Worm (Caenorhabditis elegans) whole organism, L3 larva: ENCODE results near the gene M163.1.

Source experiments
- R02D3.7 ChIP-seq: fragments of 150-350 bp; optimal IDR thresholded peaks from 2 replicates; lab custom pipeline; 2014; ENCODE audit warnings: missing biosample characterization, missing genetic modification characterization
- aly-2 ChIP-seq: fragments of 150-350 bp; optimal IDR thresholded peaks from 2 replicates; lab custom pipeline; 2014; ENCODE audit warnings: missing biosample characterization, missing genetic modification characterization
- ama-1 ChIP-seq: fragments of 150-350 bp; optimal IDR thresholded peaks from 2 replicates; lab custom pipeline; 2018
- ceh-16 ChIP-seq: sonication (generic microtip); optimal IDR thresholded peaks from 2 replicates; lab custom pipeline; 2017; ENCODE audit warnings: missing biosample characterization, missing genetic modification characterization
- ceh-28 ChIP-seq: fragments of 150-350 bp; optimal IDR thresholded peaks from 2 replicates; lab custom pipeline; 2014; ENCODE audit warnings: missing biosample characterization, missing genetic modification reagents, missing genetic modification characterization
- daf-12 ChIP-seq: fragments of 150-350 bp; optimal IDR thresholded peaks from 2 replicates; lab custom pipeline; 2014; ENCODE audit warnings: missing biosample characterization, missing genetic modification reagents, missing genetic modification characterization
- egl-27 ChIP-seq: sonication (generic microtip); optimal IDR thresholded peaks from 4 replicates; lab custom pipeline; 2017; ENCODE audit warnings: missing biosample characterization, missing genetic modification reagents, missing genetic modification characterization
- elt-1 ChIP-seq: fragments of 150-350 bp; optimal IDR thresholded peaks from 2 replicates; lab custom pipeline; 2014; ENCODE audit warnings: missing biosample characterization, missing genetic modification characterization
- elt-2 ChIP-seq: sonication (generic microtip); optimal IDR thresholded peaks from 2 replicates; lab custom pipeline; 2016; ENCODE audit warnings: missing genetic modification reagents, mild to moderate bottlenecking, missing genetic modification characterization, missing compliant biosample characterization
- eor-1 ChIP-seq, 2 experiments: fragments of 150-350 bp; optimal IDR thresholded peaks; 2 replicates each; lab custom pipeline; 2014 to 2018; ENCODE audit warnings: missing biosample characterization in 2 of 2, missing genetic modification characterization in 2 of 2
- fkh-10 ChIP-seq: sonication (generic microtip); optimal IDR thresholded peaks from 2 replicates; lab custom pipeline; 2017; ENCODE audit warnings: missing biosample characterization, missing genetic modification reagents, missing genetic modification characterization
- fkh-2 ChIP-seq: fragments of 150-350 bp; optimal IDR thresholded peaks from 2 replicates; lab custom pipeline; 2014; ENCODE audit warnings: missing biosample characterization, missing genetic modification reagents, missing genetic modification characterization
- fos-1 ChIP-seq: fragments of 150-350 bp; optimal IDR thresholded peaks from 2 replicates; lab custom pipeline; 2014; ENCODE audit warnings: missing biosample characterization, missing genetic modification characterization
- hmg-11 ChIP-seq: sonication (generic microtip); optimal IDR thresholded peaks from 2 replicates; lab custom pipeline; 2016; ENCODE audit warnings: missing genetic modification characterization, missing compliant biosample characterization
- jun-1 ChIP-seq: fragments of 150-350 bp; optimal IDR thresholded peaks from 2 replicates; lab custom pipeline; 2014; ENCODE audit warnings: missing biosample characterization, missing genetic modification reagents, missing genetic modification characterization
- lin-15B ChIP-seq: fragments of 150-350 bp; optimal IDR thresholded peaks from 2 replicates; lab custom pipeline; 2014; ENCODE audit warnings: missing biosample characterization, missing genetic modification characterization
- lsy-12 ChIP-seq: sonication (generic microtip); optimal IDR thresholded peaks from 2 replicates; lab custom pipeline; 2016; ENCODE audit warnings: mild to moderate bottlenecking, missing genetic modification characterization, missing compliant biosample characterization
- mml-1 ChIP-seq: fragments of 150-350 bp; sonication (generic microtip); optimal IDR thresholded peaks from 3 replicates; lab custom pipeline; 2014; ENCODE audit warnings: missing biosample characterization, missing genetic modification characterization
- nfya-1 ChIP-seq: sonication (generic microtip); optimal IDR thresholded peaks from 2 replicates; lab custom pipeline; 2017; ENCODE audit warnings: missing genetic modification characterization, mild to moderate bottlenecking, missing compliant biosample characterization, antibody characterized with exemption, moderate library complexity; ENCODE audit not compliant: insufficient read depth
- nhr-11 ChIP-seq: fragments of 150-350 bp; optimal IDR thresholded peaks from 2 replicates; lab custom pipeline; 2014; ENCODE audit warnings: missing biosample characterization, missing genetic modification characterization
- nhr-12 ChIP-seq: fragments of 150-350 bp; optimal IDR thresholded peaks from 2 replicates; lab custom pipeline; 2014; ENCODE audit warnings: missing biosample characterization, missing genetic modification characterization
- nhr-23 ChIP-seq: fragments of 150-350 bp; optimal IDR thresholded peaks from 2 replicates; lab custom pipeline; 2014; ENCODE audit warnings: missing biosample characterization, missing genetic modification reagents, missing genetic modification characterization
- nhr-237 ChIP-seq: fragments of 150-350 bp; optimal IDR thresholded peaks from 2 replicates; lab custom pipeline; 2014; ENCODE audit warnings: missing biosample characterization, missing genetic modification characterization
- nhr-25 ChIP-seq: sonication (generic microtip); optimal IDR thresholded peaks from 2 replicates; lab custom pipeline; 2017; ENCODE audit warnings: missing biosample characterization, missing genetic modification characterization
- nhr-77 ChIP-seq: fragments of 150-350 bp; optimal IDR thresholded peaks from 2 replicates; lab custom pipeline; 2014; ENCODE audit warnings: missing biosample characterization, missing genetic modification characterization
- pha-4 ChIP-seq: fragments of 150-350 bp; optimal IDR thresholded peaks from 2 replicates; lab custom pipeline; 2014; ENCODE audit warnings: missing biosample characterization, missing genetic modification reagents, missing genetic modification characterization
- pqm-1 ChIP-seq: fragments of 150-350 bp; optimal IDR thresholded peaks from 2 replicates; lab custom pipeline; 2017; ENCODE audit warnings: missing biosample characterization, missing genetic modification characterization, inconsistent platforms
- sea-2 ChIP-seq: fragments of 150-350 bp; sonication (generic microtip); optimal IDR thresholded peaks from 4 replicates; lab custom pipeline; 2014; ENCODE audit warnings: missing biosample characterization, missing genetic modification reagents, missing genetic modification characterization
- skn-1 ChIP-seq: fragments of 150-350 bp; optimal IDR thresholded peaks from 2 replicates; lab custom pipeline; 2014; ENCODE audit warnings: missing biosample characterization, missing genetic modification characterization
- snpc-4 ChIP-seq: fragments of 150-350 bp; optimal IDR thresholded peaks from 2 replicates; lab custom pipeline; 2014; ENCODE audit warnings: missing biosample characterization, missing genetic modification characterization
- tbx-2 ChIP-seq: sonication (generic microtip); optimal IDR thresholded peaks from 2 replicates; lab custom pipeline; 2016; ENCODE audit warnings: mild to moderate bottlenecking, missing genetic modification characterization, missing compliant biosample characterization
- unc-62 ChIP-seq: fragments of 150-350 bp; sonication (generic microtip); optimal IDR thresholded peaks from 4 replicates; lab custom pipeline; 2014; ENCODE audit warnings: missing biosample characterization, missing genetic modification reagents, missing genetic modification characterization
- zag-1 ChIP-seq: fragments of 150-350 bp; optimal IDR thresholded peaks from 2 replicates; lab custom pipeline; 2014; ENCODE audit warnings: missing biosample characterization, missing genetic modification characterization
- ztf-11 ChIP-seq: fragments of 150-350 bp; optimal IDR thresholded peaks from 2 replicates; lab custom pipeline; 2014; ENCODE audit warnings: missing biosample characterization, missing genetic modification characterization
- ztf-4 ChIP-seq: fragments of 150-350 bp; optimal IDR thresholded peaks from 2 replicates; lab custom pipeline; 2014; ENCODE audit warnings: missing biosample characterization, missing genetic modification characterization

The M163.1 gene

DNA sequence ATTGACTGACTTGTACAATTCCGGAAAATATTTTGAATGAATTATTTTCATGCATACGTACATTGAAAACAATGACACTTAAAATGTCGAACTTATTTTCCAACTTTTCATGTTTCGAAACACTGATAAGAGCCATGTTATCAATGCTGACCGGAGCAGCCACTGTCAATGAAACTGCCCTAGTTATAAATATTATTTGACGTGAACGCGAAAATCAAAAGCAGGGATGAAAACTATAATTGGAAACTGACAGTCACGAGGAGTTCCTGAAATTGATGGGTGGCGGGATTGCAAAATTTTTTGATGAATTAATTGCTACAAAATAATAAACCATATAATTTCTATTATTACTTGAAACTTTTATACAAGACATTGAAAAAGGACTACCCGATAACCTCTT is 35.8 kb upstream of the M163.1 start:
- TF ChIP-seq ztf-11 (no peak), elt-2 (tag; lab: Kevin White, UChicago) (peak; percentile 80), pqm-1 (tag; lab: Kevin White, UChicago) (peak; percentile 75)

DNA sequence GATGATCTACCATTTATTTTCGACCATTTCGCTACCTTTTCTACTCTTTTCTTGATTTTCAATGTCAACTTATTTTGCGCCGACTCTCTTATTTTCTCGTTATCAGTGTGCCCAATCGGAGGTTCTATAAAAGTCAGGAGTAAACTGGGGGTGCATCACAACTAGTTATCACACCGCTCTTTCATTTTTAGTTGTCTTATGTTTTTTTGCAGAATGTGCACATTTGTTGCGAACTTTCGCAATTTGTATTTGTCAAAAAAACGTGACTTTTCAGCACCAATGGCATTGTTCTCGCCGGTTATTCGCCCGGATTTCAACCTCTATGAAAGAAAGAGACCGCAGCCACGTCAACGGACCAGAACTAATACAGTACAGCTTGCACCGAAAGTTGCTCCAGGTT is 34.0 kb upstream of the M163.1 start:
- TF ChIP-seq fos-1 (tag; lab: Kevin White, UChicago) (no peak), ceh-16 (tag; lab: Kevin White, UChicago) (no peak), fkh-2 (tag; lab: Kevin White, UChicago) (no peak), eor-1 (tag; optimal IDR thresholded peaks at IDR 0.05; lab: Kevin White, UChicago) (no peak), pha-4 (tag; lab: Kevin White, UChicago) (peak; percentile 41), zag-1 (tag; lab: Kevin White, UChicago) (no peak), R02D3.7 (tag; lab: Kevin White, UChicago) (no peak), ztf-4 (tag; lab: Kevin White, UChicago) (no peak), nhr-11 (no peak), elt-2 (tag; lab: Kevin White, UChicago) (peak; percentile 66), elt-1 (no peak), fkh-10 (no peak), nhr-23 (tag; lab: Kevin White, UChicago) (no peak), ama-1 (lab: Kevin White, UChicago) (no peak), mml-1 (no peak), unc-62 (GFP tag; lab: Kevin White, UChicago) (no peak), nfya-1 (tag; lab: Kevin White, UChicago) (no peak), jun-1 (tag; lab: Kevin White, UChicago) (no peak), skn-1 (tag; lab: Kevin White, UChicago) (no peak), pqm-1 (tag; lab: Kevin White, UChicago) (peak; percentile 67)

DNA sequence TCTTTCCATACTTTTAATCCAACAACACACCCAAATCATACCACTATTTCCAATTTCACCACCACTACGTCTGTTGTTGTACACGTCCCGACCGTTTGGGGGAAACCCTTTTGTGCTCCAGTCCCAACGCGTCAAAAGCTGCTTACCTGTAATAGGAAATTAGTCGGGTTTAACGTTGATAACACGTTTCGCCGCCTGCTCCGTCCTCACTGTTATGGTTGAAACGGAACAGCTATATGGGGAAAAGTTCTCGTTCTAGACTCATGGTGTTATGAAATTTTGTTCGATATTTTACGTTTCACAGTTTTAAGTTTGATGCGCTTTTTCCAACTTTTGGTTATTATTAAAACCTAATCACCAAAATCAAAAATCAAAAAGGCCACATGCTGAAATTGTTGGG is 32.3 kb upstream of the M163.1 start:
- TF ChIP-seq elt-2 (tag; lab: Kevin White, UChicago), result peak; percentile 50
- TF ChIP-seq ama-1 (lab: Kevin White, UChicago), result no peak
- no peak for TF ChIP-seq hmg-11
- TF ChIP-seq ceh-28, result no peak
- peak; percentile 57 for TF ChIP-seq pqm-1 (tag; lab: Kevin White, UChicago)
- TF ChIP-seq mml-1, result no peak
- TF ChIP-seq jun-1 (tag; lab: Kevin White, UChicago), result no peak
- no peak for TF ChIP-seq nhr-237 (tag; lab: Kevin White, UChicago)

DNA sequence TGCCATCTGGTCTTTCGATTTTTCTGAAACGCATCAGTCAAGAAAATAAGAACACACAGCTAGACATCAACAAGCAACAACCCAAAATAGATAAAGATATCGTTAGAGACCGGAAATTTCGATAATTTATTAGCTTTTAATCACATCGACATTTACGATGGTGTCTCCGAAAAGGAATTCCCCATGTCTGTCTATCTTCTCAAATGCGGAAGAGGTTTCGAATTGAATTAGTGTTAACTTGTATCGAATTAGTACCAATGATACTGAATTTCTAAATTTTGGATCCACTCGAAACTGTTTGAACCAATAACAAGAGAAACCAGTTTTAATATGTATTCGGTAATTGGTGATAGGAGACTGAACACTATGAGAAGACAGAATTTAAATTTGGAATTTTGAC is 31.0 kb upstream of the M163.1 start:
- TF ChIP-seq lsy-12 (tag; lab: Kevin White, UChicago) (no peak), nhr-25 (no peak), egl-27 (tag; lab: Kevin White, UChicago) (no peak), ztf-4 (tag; lab: Kevin White, UChicago) (no peak), fkh-2 (tag; lab: Kevin White, UChicago) (no peak), nhr-237 (tag; lab: Kevin White, UChicago) (no peak), aly-2 (tag; lab: Kevin White, UChicago) (no peak), ama-1 (lab: Kevin White, UChicago) (no peak), pqm-1 (tag; lab: Kevin White, UChicago) (no peak), tbx-2 (tag; lab: Kevin White, UChicago) (no peak), nhr-77 (tag; lab: Kevin White, UChicago) (no peak), skn-1 (tag; lab: Kevin White, UChicago) (no peak), lin-15B (tag; lab: Kevin White, UChicago) (no peak), sea-2 (GFP tag; lab: Kevin White, UChicago) (no peak), ceh-28 (no peak), mml-1 (no peak), nhr-12 (tag; lab: Kevin White, UChicago) (no peak), snpc-4 (no peak)
- TF ChIP-seq, all 47 proteins: peak for 0

DNA sequence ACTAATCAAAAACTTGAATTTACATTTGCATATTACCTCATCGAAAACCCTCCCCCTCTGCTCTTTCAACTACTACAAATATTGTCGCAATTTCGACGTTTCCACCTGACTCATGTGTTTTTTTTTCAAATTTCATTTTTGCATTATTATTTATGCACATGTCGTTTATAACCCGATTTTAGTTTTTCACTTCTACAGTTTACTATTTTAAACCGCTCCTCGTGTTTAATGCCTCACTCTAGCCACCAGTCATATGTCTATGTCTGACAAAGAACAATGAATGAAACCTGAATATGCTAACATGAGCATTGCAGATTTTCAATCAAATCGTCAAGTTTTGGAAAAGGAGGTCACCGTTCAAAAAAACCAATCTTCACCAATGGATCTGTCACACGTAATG is 30.5 kb upstream of the M163.1 start, which contains the start of gene T24C2.5:
Gene T24C2.5, plus strand, starts transcription at position 301 of the 400 bp plus-strand sequence.
- TF ChIP-seq pqm-1 (tag; lab: Kevin White, UChicago) (peak; percentile 0), daf-12 (tag; lab: Kevin White, UChicago) (no peak), lin-15B (tag; lab: Kevin White, UChicago) (no peak), mml-1 (no peak)
